Fruit fly (Drosophila melanogaster): ENCODE measurements around the gene CatB.

dm6 chr2L:8740757-8741278 lies 35.4 kb downstream of the CatB start:
- no peak for TF ChIP-seq Eip93F (GFP tag; optimal IDR thresholded peaks at IDR 0.05)
- TF ChIP-seq topi (GFP tag; optimal IDR thresholded peaks at IDR 0.05) = no peak
- TF ChIP-seq Smox (GFP tag; optimal IDR thresholded peaks at IDR 0.05) = no peak
- no peak for TF ChIP-seq ss (GFP tag; optimal IDR thresholded peaks at IDR 0.05)
- TF ChIP-seq dac (GFP tag; optimal IDR thresholded peaks at IDR 0.05) = no peak
- no peak for TF ChIP-seq Hr39 (GFP tag; optimal IDR thresholded peaks at IDR 0.05)

Measured in whole organism, prepupa.